Fruit fly (Drosophila melanogaster) whole organism, embryonic: ENCODE data around the gene Muc4B.

Experiments
- Abd-B ChIP-seq: fragments of 200-800 bp; sonication (Bioruptor generic); optimal IDR thresholded peaks from 2 replicates; lab custom pipeline; 2018; ENCODE audit warnings: missing biosample characterization, mild to moderate bottlenecking, missing genetic modification characterization, moderate library complexity
- Adf1 ChIP-seq: fragments of 200-800 bp; sonication (Bioruptor generic); IDR thresholded peaks from 2 replicates; pipeline ENCODE4 v1.3.6; 2022; ENCODE audit warnings: missing biosample characterization, missing genetic modification characterization
- CG10565 ChIP-seq: fragments of 200-800 bp; sonication (Bioruptor generic); optimal IDR thresholded peaks from 3 replicates; lab custom pipeline; 2016; ENCODE audit warnings: missing biosample characterization, mild to moderate bottlenecking, missing genetic modification characterization
- CG12104 ChIP-seq: fragments of 200-800 bp; sonication (Bioruptor generic); optimal IDR thresholded peaks from 3 replicates; lab custom pipeline; 2016; ENCODE audit warnings: missing biosample characterization, missing genetic modification characterization
- CG15514 ChIP-seq: fragments of 200-800 bp; sonication (Bioruptor generic); optimal IDR thresholded peaks from 3 replicates; lab custom pipeline; 2017; ENCODE audit warnings: missing biosample characterization, missing genetic modification characterization, mild to moderate bottlenecking, moderate library complexity, missing genetic modification reagents
- CG17186 ChIP-seq: fragments of 200-800 bp; sonication (Bioruptor generic); optimal IDR thresholded peaks from 3 replicates; lab custom pipeline; 2017; ENCODE audit warnings: missing biosample characterization, missing genetic modification reagents, missing genetic modification characterization
- CG17912 ChIP-seq: fragments of 200-800 bp; sonication (Bioruptor generic); optimal IDR thresholded peaks from 2 replicates; lab custom pipeline; 2018; ENCODE audit warnings: missing biosample characterization, mild to moderate bottlenecking, missing genetic modification characterization
- CG1832 ChIP-seq: fragments of 200-800 bp; sonication (Bioruptor generic); optimal IDR thresholded peaks from 2 replicates; lab custom pipeline; 2017; ENCODE audit warnings: missing biosample characterization, mild to moderate bottlenecking, missing genetic modification characterization, inconsistent platforms
- CG2129 ChIP-seq: fragments of 200-800 bp; sonication (Bioruptor generic); IDR thresholded peaks from 2 replicates; pipeline ENCODE4 v1.3.6; 2022; ENCODE audit warnings: missing biosample characterization, missing genetic modification characterization; ENCODE audit not compliant: partially characterized antibody
- CG2199 ChIP-seq: fragments of 200-800 bp; sonication (Bioruptor generic); IDR thresholded peaks from 3 replicates; pipeline ENCODE4 v1.3.6; 2022; ENCODE audit warnings: missing biosample characterization, missing genetic modification characterization
- CG30431 ChIP-seq: fragments of 200-800 bp; sonication (Bioruptor generic); optimal IDR thresholded peaks from 2 replicates; lab custom pipeline; 2017; ENCODE audit warnings: missing biosample characterization, missing genetic modification characterization
- CG3065 ChIP-seq: fragments of 200-800 bp; sonication (Bioruptor generic); optimal IDR thresholded peaks from 2 replicates; lab custom pipeline; 2016; ENCODE audit warnings: missing biosample characterization, missing genetic modification characterization
- CG32772 ChIP-seq: fragments of 200-800 bp; sonication (Bioruptor generic); IDR thresholded peaks from 2 replicates; pipeline ENCODE4 v1.3.6; 2022; ENCODE audit warnings: missing biosample characterization, missing genetic modification characterization
- CG3995 ChIP-seq: fragments of 200-800 bp; sonication (Bioruptor generic); optimal IDR thresholded peaks from 3 replicates; lab custom pipeline; 2016; ENCODE audit warnings: missing biosample characterization, missing genetic modification characterization
- CG6689 ChIP-seq: fragments of 200-800 bp; sonication (Bioruptor generic); IDR thresholded peaks from 2 replicates; pipeline ENCODE4 v1.3.6; 2022; ENCODE audit warnings: missing biosample characterization, missing genetic modification characterization
- CG7745 ChIP-seq: fragments of 200-800 bp; sonication (Bioruptor generic); optimal IDR thresholded peaks from 2 replicates; lab custom pipeline; 2018; ENCODE audit warnings: missing biosample characterization, mild to moderate bottlenecking, missing genetic modification characterization, moderate library complexity
- CG8089 ChIP-seq: fragments of 200-800 bp; sonication (Bioruptor generic); optimal IDR thresholded peaks from 3 replicates; lab custom pipeline; 2016; ENCODE audit warnings: missing biosample characterization, missing genetic modification characterization
- CG9215 ChIP-seq: fragments of 200-800 bp; sonication (Bioruptor generic); IDR thresholded peaks from 2 replicates; pipeline ENCODE4 v1.3.6; 2022; ENCODE audit warnings: missing biosample characterization, missing genetic modification characterization
- D19A ChIP-seq: fragments of 200-800 bp; optimal IDR thresholded peaks from 3 replicates; lab custom pipeline; 2019; ENCODE audit warnings: missing biosample characterization, mild to moderate bottlenecking, missing genetic modification characterization, moderate library complexity
- Dbx ChIP-seq: fragments of 200-800 bp; sonication (Bioruptor generic); IDR thresholded peaks from 3 replicates; pipeline ENCODE4 v1.3.6; 2022; ENCODE audit warnings: missing biosample characterization, missing genetic modification characterization
- Drgx ChIP-seq: fragments of 200-800 bp; sonication (Bioruptor generic); IDR thresholded peaks from 2 replicates; pipeline ENCODE4 v1.3.6; 2022; ENCODE audit warnings: missing biosample characterization, missing genetic modification characterization
- Eip74EF ChIP-seq, 2 experiments: fragments of 200-800 bp in 1 of 2; fragments of >200 bp in 1 of 2; sonication (Bioruptor generic) in 1 of 2; optimal IDR thresholded peaks; 2 replicates each; lab custom pipeline; 2017 to 2019; ENCODE audit warnings: missing biosample characterization in 2 of 2, missing genetic modification characterization in 2 of 2, mild to moderate bottlenecking in 1 of 2, moderate library complexity in 1 of 2
- H2.0 ChIP-seq: fragments of 200-800 bp; sonication (Bioruptor generic); IDR thresholded peaks from 2 replicates; pipeline ENCODE4 v1.3.6; 2022; ENCODE audit warnings: missing biosample characterization, missing genetic modification characterization
- Med ChIP-seq: fragments of 200-800 bp; sonication (Bioruptor generic); peaks from one replicate; lab custom pipeline; 2016; ENCODE audit warnings: missing biosample characterization, missing genetic modification characterization, mild to moderate bottlenecking, inconsistent platforms, moderate library complexity
- Oli ChIP-seq: fragments of 200-800 bp; sonication (Bioruptor generic); optimal IDR thresholded peaks from 2 replicates; lab custom pipeline; 2018; ENCODE audit warnings: missing biosample characterization, mild to moderate bottlenecking, missing genetic modification characterization, moderate library complexity
- ap ChIP-seq: fragments of 200-800 bp; sonication (Bioruptor generic); IDR thresholded peaks from 2 replicates; pipeline ENCODE4 v1.3.6; 2022; ENCODE audit warnings: missing biosample characterization, missing genetic modification characterization
- ato ChIP-seq: fragments of 200-800 bp; sonication (Bioruptor generic); IDR thresholded peaks from 2 replicates; pipeline ENCODE4 v1.3.6; 2022; ENCODE audit warnings: missing biosample characterization, missing genetic modification characterization; ENCODE audit not compliant: partially characterized antibody
- bbx ChIP-seq: fragments of 200-800 bp; sonication (Bioruptor generic); IDR thresholded peaks from 2 replicates; pipeline ENCODE4 v1.3.6; 2022; ENCODE audit warnings: missing biosample characterization, missing genetic modification characterization; ENCODE audit not compliant: partially characterized antibody
- bigmax ChIP-seq: fragments of 200-800 bp; sonication (Bioruptor generic); optimal IDR thresholded peaks from 2 replicates; lab custom pipeline; 2018; ENCODE audit warnings: missing biosample characterization, mild to moderate bottlenecking, missing genetic modification characterization
- bsh ChIP-seq, 2 experiments: fragments of 200-800 bp; sonication (Bioruptor generic); optimal IDR thresholded peaks; 2 replicates each; lab custom pipeline; 2017 to 2018; ENCODE audit warnings: mild to moderate bottlenecking in 2 of 2, missing biosample characterization in 2 of 2, missing genetic modification characterization in 2 of 2, moderate library complexity in 1 of 2
- crc ChIP-seq: fragments of 200-800 bp; sonication (Bioruptor generic); optimal IDR thresholded peaks from 2 replicates; lab custom pipeline; 2016; ENCODE audit warnings: missing biosample characterization, missing genetic modification characterization
- croc ChIP-seq: fragments of 200-800 bp; sonication (Bioruptor generic); conservative IDR thresholded peaks from 3 replicates; pipeline ENCODE4 v1.3.6; 2022; ENCODE audit warnings: missing biosample characterization, missing genetic modification characterization
- crp ChIP-seq, 2 experiments: fragments of 200-800 bp; sonication (Bioruptor generic); optimal IDR thresholded peaks; 2 replicates in 1 of 2; 3 replicates in 1 of 2; lab custom pipeline; 2017; ENCODE audit warnings: missing biosample characterization in 2 of 2, missing genetic modification characterization in 2 of 2, mild to moderate bottlenecking in 1 of 2, moderate library complexity in 1 of 2
- gcm2 ChIP-seq: fragments of 200-800 bp; sonication (Bioruptor generic); optimal IDR thresholded peaks from 2 replicates; lab custom pipeline; 2016; ENCODE audit warnings: missing biosample characterization, missing genetic modification characterization
- grn ChIP-seq: fragments of 200-800 bp; sonication (Bioruptor generic); optimal IDR thresholded peaks from 3 replicates; lab custom pipeline; 2017; ENCODE audit warnings: missing biosample characterization, missing genetic modification characterization
- gsb-n ChIP-seq: fragments of 200-800 bp; sonication (Bioruptor generic); optimal IDR thresholded peaks from 3 replicates; lab custom pipeline; 2018; ENCODE audit warnings: missing biosample characterization, mild to moderate bottlenecking, missing genetic modification characterization
- insv ChIP-seq, 2 experiments: fragments of 200-800 bp; sonication (Bioruptor generic); optimal IDR thresholded peaks; 3 replicates each; lab custom pipeline; 2016 to 2018; ENCODE audit warnings: missing biosample characterization in 2 of 2, missing genetic modification characterization in 2 of 2
- kni ChIP-seq: fragments of 200-800 bp; sonication (Bioruptor generic); optimal IDR thresholded peaks from 3 replicates; lab custom pipeline; 2017; ENCODE audit warnings: mild to moderate bottlenecking, missing biosample characterization, missing genetic modification reagents, missing genetic modification characterization
- mirr ChIP-seq: fragments of 200-800 bp; sonication (Bioruptor generic); optimal IDR thresholded peaks from 3 replicates; lab custom pipeline; 2018; ENCODE audit warnings: missing biosample characterization, mild to moderate bottlenecking, missing genetic modification characterization
- nerfin-1 ChIP-seq: fragments of 200-800 bp; sonication (Bioruptor generic); optimal IDR thresholded peaks from 3 replicates; lab custom pipeline; 2019; ENCODE audit warnings: missing biosample characterization, mild to moderate bottlenecking, missing genetic modification characterization, moderate library complexity
- nom ChIP-seq: fragments of 200-800 bp; sonication (Bioruptor generic); optimal IDR thresholded peaks from 2 replicates; lab custom pipeline; 2017; ENCODE audit warnings: missing biosample characterization, missing genetic modification characterization, mild to moderate bottlenecking, moderate library complexity, missing genetic modification reagents
- pb ChIP-seq: fragments of 200-800 bp; sonication (Bioruptor generic); optimal IDR thresholded peaks from 3 replicates; lab custom pipeline; 2016; ENCODE audit warnings: missing biosample characterization, missing genetic modification characterization
- peb ChIP-seq: fragments of 200-800 bp; sonication (Bioruptor generic); IDR thresholded peaks from 2 replicates; pipeline ENCODE4 v1.3.6; 2022; ENCODE audit warnings: missing biosample characterization, missing genetic modification characterization
- phol ChIP-seq: fragments of 200-800 bp; sonication (Bioruptor generic); optimal IDR thresholded peaks from 3 replicates; lab custom pipeline; 2018; ENCODE audit warnings: missing biosample characterization, mild to moderate bottlenecking, missing genetic modification characterization, moderate library complexity
- pnt ChIP-seq: fragments of 200-800 bp; sonication (Bioruptor generic); optimal IDR thresholded peaks from 3 replicates; lab custom pipeline; 2016; ENCODE audit warnings: missing biosample characterization, missing genetic modification characterization
- pros ChIP-seq: fragments of 200-800 bp; sonication (Bioruptor generic); optimal IDR thresholded peaks from 3 replicates; lab custom pipeline; 2019; ENCODE audit warnings: missing biosample characterization, mild to moderate bottlenecking, missing genetic modification characterization, moderate library complexity
- slp2 ChIP-seq: fragments of 200-800 bp; sonication (Bioruptor generic); optimal IDR thresholded peaks from 2 replicates; lab custom pipeline; 2016; ENCODE audit warnings: missing biosample characterization, missing genetic modification characterization
- sqz ChIP-seq: fragments of 200-800 bp; sonication (Bioruptor generic); optimal IDR thresholded peaks from 3 replicates; lab custom pipeline; 2018; ENCODE audit warnings: missing biosample characterization, mild to moderate bottlenecking, missing genetic modification characterization
- zfh1 ChIP-seq: fragments of 200-800 bp; sonication (Bioruptor generic); IDR thresholded peaks from 3 replicates; pipeline ENCODE4 v1.3.6; 2022; ENCODE audit warnings: missing biosample characterization, missing genetic modification characterization

Muc4B gene

DNA sequence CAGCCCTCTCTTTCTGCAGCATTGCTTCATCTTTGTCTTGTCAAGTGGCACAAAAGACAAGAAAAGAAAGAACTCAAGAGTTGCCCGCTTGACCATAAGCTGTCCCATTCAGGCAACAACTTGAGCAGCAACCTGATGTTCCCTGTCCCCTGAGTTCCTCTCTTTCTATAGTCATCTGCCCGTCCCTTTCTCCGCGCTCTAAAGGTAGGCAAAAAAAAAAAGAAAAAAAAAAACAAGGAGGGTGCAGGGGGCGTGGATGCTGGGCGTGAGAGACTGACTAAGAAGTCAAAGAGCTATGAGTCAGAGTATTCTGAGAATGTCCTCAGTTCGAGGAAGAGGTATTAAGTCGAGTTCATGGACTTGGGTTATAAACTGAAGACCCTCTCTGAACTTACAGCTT, 45.3 kb downstream of the Muc4B start (continued):
- TF ChIP-seq CG8089 (GFP tag; lab: Kevin White, UChicago) (no peak), peb (GFP tag; lab: Robert Waterston, UW) (no peak), Abd-B (GFP tag; lab: Kevin White, UChicago) (no peak), CG32772 (GFP tag; lab: Robert Waterston, UW) (peak; percentile 33; the same call in 1 of the 2 replicates), bsh (GFP tag; optimal IDR thresholded peaks at IDR 0.05; lab: Kevin White, UChicago) (peak in 1 of 2 experiments; percentile 3), Med (GFP tag; lab: Kevin White, UChicago) (no peak), sqz (peak; percentile 15), CG15514 (GFP tag; lab: Kevin White, UChicago) (no peak), CG1832 (GFP tag; lab: Kevin White, UChicago) (peak; percentile 24), zfh1 (GFP tag; lab: Robert Waterston, UW) (no peak), Eip74EF (GFP tag; optimal IDR thresholded peaks at IDR 0.05; lab: Kevin White, UChicago) (no peak), grn (GFP tag; lab: Kevin White, UChicago) (no peak)
- TF ChIP-seq, all 482 proteins: peak for 7

DNA sequence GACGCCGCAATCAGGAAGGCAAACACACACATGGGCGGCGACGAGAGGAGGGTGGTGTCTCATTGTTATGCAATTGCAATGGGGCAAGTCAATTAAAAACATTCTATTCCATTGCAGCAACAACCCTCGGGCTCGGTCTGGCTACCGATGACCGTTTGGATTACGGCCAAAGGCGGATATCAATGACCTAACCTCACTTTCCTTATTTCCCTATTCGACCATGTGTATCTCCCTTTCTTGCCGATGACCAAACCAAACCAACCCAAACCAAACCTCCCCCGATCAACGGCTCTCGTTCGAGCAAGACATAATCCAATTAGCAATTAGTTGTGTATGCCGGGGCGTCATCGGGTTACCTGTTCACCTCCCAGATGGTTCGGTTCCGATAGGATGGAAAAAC, 47.2 kb downstream of the Muc4B start:
- TF ChIP-seq crp (GFP tag; optimal IDR thresholded peaks at IDR 0.05; lab: Kevin White, UChicago) (no peak), insv (GFP tag; optimal IDR thresholded peaks at IDR 0.05; lab: Kevin White, UChicago) (peak in 1 of 2 experiments; percentile 89), D19A (tag; lab: Kevin White, UChicago) (no peak), gsb-n (no peak), pros (GFP tag; lab: Kevin White, UChicago) (peak; percentile 23), CG17186 (no peak), mirr (GFP tag; lab: Kevin White, UChicago) (no peak), kni (GFP tag; lab: Kevin White, UChicago) (peak; percentile 78), slp2 (no peak), CG17912 (GFP tag; lab: Kevin White, UChicago) (no peak), bigmax (peak; percentile 78), croc (GFP tag; lab: Robert Waterston, UW) (no peak), ato (no peak)

DNA sequence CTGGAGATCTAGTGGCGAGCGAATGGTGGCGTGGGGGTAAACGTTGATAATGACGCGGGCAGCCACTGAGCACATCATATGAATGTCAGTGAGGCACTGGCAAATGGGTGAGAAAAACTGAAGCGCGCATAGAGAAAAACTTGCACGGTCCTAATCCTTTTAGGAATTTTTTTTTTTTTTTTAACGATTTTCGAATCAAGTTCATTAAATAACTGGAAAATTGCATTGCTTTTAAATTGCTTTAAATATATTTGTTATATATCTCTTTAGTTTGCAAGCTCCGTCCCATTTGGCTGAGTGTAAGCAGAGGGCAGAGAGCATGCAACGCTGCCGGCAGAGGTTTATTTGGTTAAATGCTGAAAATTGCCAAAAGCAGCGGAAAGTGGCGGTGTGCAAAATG, 48.5 kb downstream of the Muc4B start:
- TF ChIP-seq CG2129 (no peak), pb (GFP tag; lab: Kevin White, UChicago) (no peak), bbx (GFP tag; lab: Robert Waterston, UW) (no peak), Oli (tag; lab: Kevin White, UChicago) (peak; percentile 5), phol (tag; lab: Kevin White, UChicago) (peak; percentile 14), CG7745 (tag; lab: Kevin White, UChicago) (no peak), CG12104 (GFP tag; lab: Kevin White, UChicago) (no peak), pnt (GFP tag; lab: Kevin White, UChicago) (no peak), CG9215 (GFP tag; lab: Robert Waterston, UW) (no peak), nom (GFP tag; lab: Kevin White, UChicago) (peak; percentile 43), Drgx (GFP tag; lab: Robert Waterston, UW) (peak; percentile 77), ap (no peak), H2.0 (GFP tag; lab: Robert Waterston, UW) (0 out of 2 replicates have a peak, but pooled peaks have one; percentile 19), crc (GFP tag; lab: Kevin White, UChicago) (no peak), CG30431 (GFP tag; lab: Kevin White, UChicago) (no peak), nerfin-1 (tag; lab: Kevin White, UChicago) (no peak), CG3065 (GFP tag; lab: Kevin White, UChicago) (no peak), gcm2 (GFP tag; lab: Kevin White, UChicago) (no peak), CG6689 (GFP tag; lab: Robert Waterston, UW) (peak; percentile 43; the same call in 1 of the 2 replicates), CG8089 (GFP tag; lab: Kevin White, UChicago) (no peak), CG2199 (GFP tag; lab: Robert Waterston, UW) (no peak), CG10565 (GFP tag; lab: Kevin White, UChicago) (no peak), Dbx (GFP tag; lab: Robert Waterston, UW) (no peak), Adf1 (GFP tag; lab: Robert Waterston, UW) (no peak), CG3995 (GFP tag; lab: Kevin White, UChicago) (no peak)
